Worm (Caenorhabditis elegans): ENCODE data around the gene C07B5.6.
A peak's percentile ranks its signal among the peaks of the same experiment; 100 is the strongest.

The C07B5.6 gene

ce11 chrX:9486160-9486559, 32.7 kb upstream of the C07B5.6 start:
- TF ChIP-seq nhr-232 (tag; optimal IDR thresholded peaks at IDR 0.05) (no peak), elt-4 (tag; optimal IDR thresholded peaks at IDR 0.05) (no peak), hlh-13 (GFP tag; optimal IDR thresholded peaks at IDR 0.05) (no peak), ceh-9 (tag; optimal IDR thresholded peaks at IDR 0.05) (no peak), pag-3 (tag; optimal IDR thresholded peaks at IDR 0.05; ENCODE audit: borderline replicate concordance) (no peak), ceh-14 (tag; optimal IDR thresholded peaks at IDR 0.05) (no peak), K09A11.1 (tag; optimal IDR thresholded peaks at IDR 0.05; ENCODE audit: insufficient read depth) (no peak), ceh-18 (tag; optimal IDR thresholded peaks at IDR 0.05) (no peak), Y22D7AL.16 (tag; optimal IDR thresholded peaks at IDR 0.05) (no peak), hlh-8 (tag; optimal IDR thresholded peaks at IDR 0.05) (no peak), C08G9.2 (tag; optimal IDR thresholded peaks at IDR 0.05) (no peak), K02D7.2 (tag; optimal IDR thresholded peaks at IDR 0.05) (no peak), ceh-30 (tag; optimal IDR thresholded peaks at IDR 0.05) (no peak), ama-1 (optimal IDR thresholded peaks at IDR 0.05) (no peak), unc-55 (GFP tag; optimal IDR thresholded peaks at IDR 0.05) (no peak), unc-42 (tag; optimal IDR thresholded peaks at IDR 0.05) (no peak), unc-86 (tag; optimal IDR thresholded peaks at IDR 0.05) (no peak), unc-3 (GFP tag; conservative IDR thresholded peaks at IDR 0.05) (no peak), unc-3 (tag; optimal IDR thresholded peaks at IDR 0.05) (no peak), odd-2 (tag; optimal IDR thresholded peaks at IDR 0.05) (no peak)

ce11 chrX:9489578-9489977, 29.2 kb upstream of the C07B5.6 start:
- TF ChIP-seq ceh-6 (GFP tag; optimal IDR thresholded peaks at IDR 0.05) (no peak), tbx-2 (tag; optimal IDR thresholded peaks at IDR 0.05) (no peak), lin-11 (tag; optimal IDR thresholded peaks at IDR 0.05) (no peak), ref-2 (tag; optimal IDR thresholded peaks at IDR 0.05) (no peak), C08G9.2 (tag; optimal IDR thresholded peaks at IDR 0.05) (no peak), K02D7.2 (tag; optimal IDR thresholded peaks at IDR 0.05) (no peak), hlh-6 (tag; optimal IDR thresholded peaks at IDR 0.05) (no peak), ceh-9 (tag; optimal IDR thresholded peaks at IDR 0.05) (no peak), hlh-8 (tag; optimal IDR thresholded peaks at IDR 0.05) (no peak), syd-9 (tag; optimal IDR thresholded peaks at IDR 0.05) (no peak), nhr-232 (tag; optimal IDR thresholded peaks at IDR 0.05) (no peak), ceh-18 (tag; optimal IDR thresholded peaks at IDR 0.05) (no peak), fkh-6 (tag; optimal IDR thresholded peaks at IDR 0.05) (no peak)

- TF ChIP-seq ceh-18 (tag; optimal IDR thresholded peaks at IDR 0.05) (no peak), ceh-22 (tag; optimal IDR thresholded peaks at IDR 0.05) (no peak), fax-1 (tag; optimal IDR thresholded peaks at IDR 0.05) (no peak), ref-2 (tag; optimal IDR thresholded peaks at IDR 0.05) (no peak)
Observed at ce11 chrX:9491439-9491838, 27.4 kb upstream of the C07B5.6 start.

- TF ChIP-seq hlh-6 (tag; optimal IDR thresholded peaks at IDR 0.05): peak; percentile 49
- no peak for TF ChIP-seq C08G9.2 (tag; optimal IDR thresholded peaks at IDR 0.05)
- no peak for TF ChIP-seq ceh-24 (tag; optimal IDR thresholded peaks at IDR 0.05)
- peak; percentile 1 for TF ChIP-seq tbx-2 (tag; optimal IDR thresholded peaks at IDR 0.05)
- TF ChIP-seq hlh-8 (tag; optimal IDR thresholded peaks at IDR 0.05): no peak
- no peak for TF ChIP-seq zip-5 (tag; optimal IDR thresholded peaks at IDR 0.05)
- peak; percentile 24 for TF ChIP-seq rnt-1 (tag; optimal IDR thresholded peaks at IDR 0.05)
- TF ChIP-seq syd-9 (tag; optimal IDR thresholded peaks at IDR 0.05): no peak
- TF ChIP-seq pha-2 (tag; optimal IDR thresholded peaks at IDR 0.05): peak; percentile 46
Observed at ce11 chrX:9494661-9495060, 24.2 kb upstream of the C07B5.6 start.

ce11 chrX:9499355-9499754, 19.5 kb upstream of the C07B5.6 start:
- TF ChIP-seq fkh-6 (tag; optimal IDR thresholded peaks at IDR 0.05) (no peak), che-1 (tag; optimal IDR thresholded peaks at IDR 0.05) (no peak), ceh-48 (tag; optimal IDR thresholded peaks at IDR 0.05) (no peak), ceh-30 (tag; optimal IDR thresholded peaks at IDR 0.05) (no peak), ceh-31 (tag; optimal IDR thresholded peaks at IDR 0.05) (no peak), ceh-34 (tag; optimal IDR thresholded peaks at IDR 0.05) (no peak), F13H6.1 (tag; optimal IDR thresholded peaks at IDR 0.05) (no peak), odd-2 (tag; optimal IDR thresholded peaks at IDR 0.05) (no peak), C38D4.7 (GFP tag; optimal IDR thresholded peaks at IDR 0.05) (no peak), ceh-45 (GFP tag; IDR thresholded peaks at IDR 0.05) (no peak), ceh-18 (tag; optimal IDR thresholded peaks at IDR 0.05) (no peak), hlh-15 (tag; optimal IDR thresholded peaks at IDR 0.05) (no peak), ceh-24 (tag; optimal IDR thresholded peaks at IDR 0.05) (no peak), T23F11.4 (GFP tag; optimal IDR thresholded peaks at IDR 0.05) (no peak), ceh-14 (tag; optimal IDR thresholded peaks at IDR 0.05) (no peak), nhr-11 (tag; optimal IDR thresholded peaks at IDR 0.05) (no peak), hlh-30 (tag; optimal IDR thresholded peaks at IDR 0.05; ENCODE audit: insufficient read depth) (no peak), unc-86 (tag; optimal IDR thresholded peaks at IDR 0.05) (no peak), gmeb-2 (tag; optimal IDR thresholded peaks at IDR 0.05) (no peak), eyg-1 (tag; optimal IDR thresholded peaks at IDR 0.05) (no peak)

Data from whole organism, late embryonic.